In genomic region chr3L:20241987-20242982, dm6 we compare ENCODE assay signal across 4 fruit fly cellular contexts.
TF ChIP-seq lines count a peak whose summit lies in the region.

No protein-coding gene starts in this region.

TF ChIP-seq in whole organism, adult, 20 proteins besides CTCF, POLR2A, EP300 and RAD21 (continued from another document):
- peak; percentile 12 for TF ChIP-seq CG1620 (GFP tag; optimal IDR thresholded peaks at IDR 0.05; lab: Kevin White, UChicago)
- TF ChIP-seq Crg-1 (GFP tag; optimal IDR thresholded peaks at IDR 0.05; lab: Kevin White, UChicago), result peak; percentile 40

TF ChIP-seq in whole organism, embryonic, 481 proteins besides CTCF, POLR2A, EP300 and RAD21 (continued from another document and continues in another):
- TF ChIP-seq Rx (GFP tag; IDR thresholded peaks at IDR 0.05; lab: Robert Waterston, UW) (0 out of 2 replicates have a peak, but pooled peaks have one; percentile 23), sisA (GFP tag; IDR thresholded peaks at IDR 0.05; lab: Robert Waterston, UW) (0 out of 2 replicates have a peak, but pooled peaks have one; percentile 34), ara (GFP tag; IDR thresholded peaks at IDR 0.05; lab: Robert Waterston, UW) (peak; percentile 43; the same call in 1 of the 2 replicates), CG3995 (GFP tag; optimal IDR thresholded peaks at IDR 0.05; lab: Kevin White, UChicago) (peak; percentile 11), unc-4 (GFP tag; IDR thresholded peaks at IDR 0.05; lab: Robert Waterston, UW; ENCODE audit: partially characterized antibody) (peak; percentile 69), bcd (GFP tag; optimal IDR thresholded peaks at IDR 0.05; lab: Kevin White, UChicago) (peak; percentile 65), pan (optimal IDR thresholded peaks at IDR 0.05; lab: Kevin White, UChicago) (no peak), pan (GFP tag; optimal IDR thresholded peaks at IDR 0.05 in 1 of 2, IDR thresholded peaks at IDR 0.05 in 1 of 2) (peak in 1 of 2 experiments; percentile 68), ase (GFP tag; IDR thresholded peaks at IDR 0.05; lab: Robert Waterston, UW) (peak; percentile 62; the same call in 2 of the 3 replicates), B-H2 (GFP tag; optimal IDR thresholded peaks at IDR 0.05; lab: Kevin White, UChicago) (peak; percentile 39), CG6765 (GFP tag; optimal IDR thresholded peaks at IDR 0.05; lab: Kevin White, UChicago) (peak; percentile 9), Hsf (GFP tag; optimal IDR thresholded peaks at IDR 0.05; lab: Kevin White, UChicago) (peak; percentile 25), grau (tag; optimal IDR thresholded peaks at IDR 0.05; lab: Kevin White, UChicago) (peak; percentile 71), D19A (tag; optimal IDR thresholded peaks at IDR 0.05; lab: Kevin White, UChicago) (peak; percentile 42), pzg (GFP tag; optimal IDR thresholded peaks at IDR 0.05; lab: Kevin White, UChicago) (peak; percentile 52), hb (GFP tag; IDR thresholded peaks at IDR 0.05; lab: Robert Waterston, UW; ENCODE audit: partially characterized antibody) (0 out of 3 replicates have a peak, but pooled peaks have one; percentile 11), CG14710 (tag; optimal IDR thresholded peaks at IDR 0.05; lab: Kevin White, UChicago) (peak; percentile 48), Oli (tag; optimal IDR thresholded peaks at IDR 0.05; lab: Kevin White, UChicago) (peak; percentile 58), sqz (GFP tag; optimal IDR thresholded peaks at IDR 0.05; lab: Kevin White, UChicago) (peak; percentile 28), z (GFP tag; IDR thresholded peaks at IDR 0.05; lab: Robert Waterston, UW) (no peak), Dip2 (GFP tag; IDR thresholded peaks at IDR 0.05; lab: Robert Waterston, UW) (no peak), Hmr (GFP tag; optimal IDR thresholded peaks at IDR 0.05; lab: Kevin White, UChicago) (peak; percentile 61), fru (optimal IDR thresholded peaks at IDR 0.05; lab: Kevin White, UChicago) (no peak), stwl (tag; optimal IDR thresholded peaks at IDR 0.05; lab: Kevin White, UChicago) (peak; percentile 7), wdn (GFP tag; IDR thresholded peaks at IDR 0.05; lab: Robert Waterston, UW) (no peak; the same call in none of the 2 replicates), CG34224 (GFP tag; IDR thresholded peaks at IDR 0.05; lab: Robert Waterston, UW; ENCODE audit: partially characterized antibody) (peak; percentile 60), CG17361 (GFP tag; IDR thresholded peaks at IDR 0.05; lab: Robert Waterston, UW) (peak; percentile 80), B-H1 (GFP tag; IDR thresholded peaks at IDR 0.05; lab: Robert Waterston, UW) (no peak; the same call in 1 of the 3 replicates), HHEX (GFP tag; optimal IDR thresholded peaks at IDR 0.05; lab: Kevin White, UChicago) (peak; percentile 2), lov (optimal IDR thresholded peaks at IDR 0.05; lab: Kevin White, UChicago) (no peak), lov (GFP tag; IDR thresholded peaks at IDR 0.05; lab: Robert Waterston, UW) (0 out of 3 replicates have a peak, but pooled peaks have one; percentile 42), sr (GFP tag; IDR thresholded peaks at IDR 0.05; lab: Robert Waterston, UW) (peak; percentile 29; the same call in 1 of the 3 replicates), Ada2b (GFP tag; IDR thresholded peaks at IDR 0.05; lab: Robert Waterston, UW) (peak; percentile 41; the same call in 1 of the 2 replicates), ind (GFP tag; optimal IDR thresholded peaks at IDR 0.05; lab: Kevin White, UChicago) (peak; percentile 56), ranshi (GFP tag; IDR thresholded peaks at IDR 0.05; lab: Robert Waterston, UW) (peak; percentile 40; the same call in 1 of the 2 replicates), CG2678 (tag; optimal IDR thresholded peaks at IDR 0.05; lab: Kevin White, UChicago) (peak; percentile 81), amos (GFP tag; IDR thresholded peaks at IDR 0.05; lab: Robert Waterston, UW; ENCODE audit: partially characterized antibody) (peak; percentile 78), esg (GFP tag; conservative IDR thresholded peaks at IDR 0.05; lab: Robert Waterston, UW) (peak; percentile 25; the same call in 1 of the 2 replicates), Rfx (GFP tag; IDR thresholded peaks at IDR 0.05; lab: Robert Waterston, UW) (peak; percentile 63)

TF ChIP-seq in whole organism, prepupa, 60 proteins besides CTCF, POLR2A, EP300 and RAD21 (continued from another document):
- peak; percentile 7 for TF ChIP-seq fd59A (GFP tag; optimal IDR thresholded peaks at IDR 0.05; lab: Kevin White, UChicago)
- TF ChIP-seq eg (GFP tag; IDR thresholded peaks at IDR 0.05; lab: Robert Waterston, UW), result peak; percentile 68
- TF ChIP-seq Met (GFP tag; optimal IDR thresholded peaks at IDR 0.05; lab: Kevin White, UChicago), result peak; percentile 64
- TF ChIP-seq fkh (GFP tag; optimal IDR thresholded peaks at IDR 0.05; lab: Kevin White, UChicago), result no peak
- TF ChIP-seq Eip78C (GFP tag; lab: Kevin White, UChicago), result peak; percentile 83
- no peak for TF ChIP-seq Blimp-1 (GFP tag; optimal IDR thresholded peaks at IDR 0.05; lab: Kevin White, UChicago)
- TF ChIP-seq CG32006 (GFP tag; optimal IDR thresholded peaks at IDR 0.05; lab: Kevin White, UChicago), result peak; percentile 71
- TF ChIP-seq CG4318 (GFP tag; optimal IDR thresholded peaks at IDR 0.05; lab: Kevin White, UChicago), result peak; percentile 55
- TF ChIP-seq CG6163 (GFP tag; IDR thresholded peaks at IDR 0.05; lab: Robert Waterston, UW), result peak; percentile 61
- no peak for TF ChIP-seq CG6276 (GFP tag; optimal IDR thresholded peaks at IDR 0.05; lab: Kevin White, UChicago)
- peak; percentile 4 for TF ChIP-seq CG8319 (GFP tag; optimal IDR thresholded peaks at IDR 0.05; lab: Kevin White, UChicago)
- peak; percentile 18 for TF ChIP-seq Ets21C (GFP tag; optimal IDR thresholded peaks at IDR 0.05; lab: Kevin White, UChicago)
- no peak for TF ChIP-seq Lpt (GFP tag; optimal IDR thresholded peaks at IDR 0.05; lab: Kevin White, UChicago)
- TF ChIP-seq CG10669 (GFP tag; optimal IDR thresholded peaks at IDR 0.05; lab: Kevin White, UChicago), result peak; percentile 45
- peak; percentile 46 for TF ChIP-seq CG31627 (GFP tag; optimal IDR thresholded peaks at IDR 0.05; lab: Kevin White, UChicago)
- peak; percentile 36 for TF ChIP-seq lz (GFP tag; optimal IDR thresholded peaks at IDR 0.05; lab: Kevin White, UChicago)
- peak; percentile 46 for TF ChIP-seq cyc (GFP tag; optimal IDR thresholded peaks at IDR 0.05; lab: Kevin White, UChicago)
- TF ChIP-seq Smox (GFP tag; optimal IDR thresholded peaks at IDR 0.05; lab: Kevin White, UChicago), result peak; percentile 52
- TF ChIP-seq pdm3 (GFP tag; optimal IDR thresholded peaks at IDR 0.05; lab: Kevin White, UChicago), result peak; percentile 64
- peak; percentile 4 for TF ChIP-seq vri (GFP tag; optimal IDR thresholded peaks at IDR 0.05; lab: Kevin White, UChicago)
- TF ChIP-seq CG11294 (GFP tag; IDR thresholded peaks at IDR 0.05; lab: Robert Waterston, UW), result peak; percentile 29; the same call in 1 of the 2 replicates
- TF ChIP-seq Hr39 (GFP tag; optimal IDR thresholded peaks at IDR 0.05; lab: Kevin White, UChicago), result peak; percentile 33
- peak; percentile 63 for TF ChIP-seq OdsH (GFP tag; optimal IDR thresholded peaks at IDR 0.05; lab: Kevin White, UChicago)
- TF ChIP-seq Sox15 (GFP tag; optimal IDR thresholded peaks at IDR 0.05; lab: Kevin White, UChicago), result peak; percentile 36
- TF ChIP-seq Gug (GFP tag; IDR thresholded peaks at IDR 0.05; lab: Robert Waterston, UW), result peak; percentile 16; the same call in 1 of the 2 replicates
- peak; percentile 22 for TF ChIP-seq CG7368 (GFP tag; optimal IDR thresholded peaks at IDR 0.05; lab: Kevin White, UChicago)
- TF ChIP-seq spab (GFP tag; optimal IDR thresholded peaks at IDR 0.05; lab: Kevin White, UChicago), result peak; percentile 16
- peak; percentile 63 for TF ChIP-seq achi (GFP tag; optimal IDR thresholded peaks at IDR 0.05; lab: Kevin White, UChicago)
- no peak for TF ChIP-seq CG16779 (tag; optimal IDR thresholded peaks at IDR 0.05; lab: Kevin White, UChicago)
- TF ChIP-seq CG10631 (GFP tag; optimal IDR thresholded peaks at IDR 0.05; lab: Kevin White, UChicago), result peak; percentile 69
- TF ChIP-seq Sox14 (GFP tag; optimal IDR thresholded peaks at IDR 0.05; lab: Kevin White, UChicago), result peak; percentile 3
- peak; percentile 14 for TF ChIP-seq fd85E (GFP tag; optimal IDR thresholded peaks at IDR 0.05; lab: Kevin White, UChicago)
- peak; percentile 52 for TF ChIP-seq net (GFP tag; optimal IDR thresholded peaks at IDR 0.05; lab: Kevin White, UChicago)
- TF ChIP-seq CG34406 (GFP tag; optimal IDR thresholded peaks at IDR 0.05; lab: Kevin White, UChicago), result peak; percentile 67
- TF ChIP-seq CG9139 (GFP tag; optimal IDR thresholded peaks at IDR 0.05; lab: Kevin White, UChicago), result peak; percentile 20
- peak; percentile 50 for TF ChIP-seq Eip75B (GFP tag; optimal IDR thresholded peaks at IDR 0.05; lab: Kevin White, UChicago)
- TF ChIP-seq CG3032 (tag; optimal IDR thresholded peaks at IDR 0.05; lab: Kevin White, UChicago), result peak; percentile 64
- TF ChIP-seq Eip93F (GFP tag; optimal IDR thresholded peaks at IDR 0.05; lab: Kevin White, UChicago), result peak; percentile 8
- TF ChIP-seq dac (GFP tag; optimal IDR thresholded peaks at IDR 0.05; lab: Kevin White, UChicago), result no peak
- TF ChIP-seq acj6 (GFP tag; optimal IDR thresholded peaks at IDR 0.05; lab: Kevin White, UChicago), result peak; percentile 60
- TF ChIP-seq ss (GFP tag; optimal IDR thresholded peaks at IDR 0.05; lab: Kevin White, UChicago), result peak in 1 of 2 experiments; percentile 52
TF ChIP-seq in whole organism, prepupa: peak in this region for 49.

TF ChIP-seq in whole organism, wandering third instar larva, 38 proteins besides CTCF, POLR2A, EP300 and RAD21 (continued from another document):
- TF ChIP-seq sv (GFP tag; optimal IDR thresholded peaks at IDR 0.05; lab: Kevin White, UChicago) (peak; percentile 33), ey (GFP tag; optimal IDR thresholded peaks at IDR 0.05; lab: Kevin White, UChicago) (peak; percentile 6), tai (GFP tag; optimal IDR thresholded peaks at IDR 0.05; lab: Kevin White, UChicago) (no peak), OdsH (GFP tag; optimal IDR thresholded peaks at IDR 0.05; lab: Kevin White, UChicago) (peak; percentile 38), dl (GFP tag; optimal IDR thresholded peaks at IDR 0.05; lab: Kevin White, UChicago; ENCODE audit: insufficient read depth in 1 of 2, partially characterized antibody in 2 of 2) (no peak), jim (GFP tag; optimal IDR thresholded peaks at IDR 0.05; lab: Kevin White, UChicago) (no peak), rgr (GFP tag; optimal IDR thresholded peaks at IDR 0.05; lab: Kevin White, UChicago) (peak; percentile 58), Mio (GFP tag; optimal IDR thresholded peaks at IDR 0.05; lab: Kevin White, UChicago) (no peak), GATAd (GFP tag; optimal IDR thresholded peaks at IDR 0.05; lab: Kevin White, UChicago) (no peak), h (GFP tag; optimal IDR thresholded peaks at IDR 0.05; lab: Kevin White, UChicago) (peak; percentile 26), foxo (GFP tag; optimal IDR thresholded peaks at IDR 0.05; lab: Kevin White, UChicago) (peak in 1 of 2 experiments; percentile 62), dsf (GFP tag; optimal IDR thresholded peaks at IDR 0.05; lab: Kevin White, UChicago; ENCODE audit: borderline replicate concordance) (peak; percentile 49), woc (GFP tag; optimal IDR thresholded peaks at IDR 0.05; lab: Kevin White, UChicago) (peak; percentile 30), Jra (GFP tag; optimal IDR thresholded peaks at IDR 0.05; lab: Kevin White, UChicago) (no peak)
